Worm (Caenorhabditis elegans) whole organism, L2 larva: ENCODE measurements around the gene oxy-4.

ENCODE experiments used
- aly-2 ChIP-seq: fragments of 150-350 bp; optimal IDR thresholded peaks from 2 replicates; lab custom pipeline; 2014; ENCODE audit warnings: missing biosample characterization, missing genetic modification characterization
- mab-5 ChIP-seq: fragments of 150-350 bp; optimal IDR thresholded peaks from 2 replicates; lab custom pipeline; 2014; ENCODE audit warnings: missing biosample characterization, missing genetic modification characterization
- nhr-77 ChIP-seq: fragments of 150-350 bp; optimal IDR thresholded peaks from 2 replicates; lab custom pipeline; 2014; ENCODE audit warnings: missing biosample characterization, missing genetic modification characterization
- unc-39 ChIP-seq: fragments of 150-350 bp; optimal IDR thresholded peaks from 2 replicates; lab custom pipeline; 2014; ENCODE audit warnings: missing biosample characterization, missing genetic modification characterization

DNA sequence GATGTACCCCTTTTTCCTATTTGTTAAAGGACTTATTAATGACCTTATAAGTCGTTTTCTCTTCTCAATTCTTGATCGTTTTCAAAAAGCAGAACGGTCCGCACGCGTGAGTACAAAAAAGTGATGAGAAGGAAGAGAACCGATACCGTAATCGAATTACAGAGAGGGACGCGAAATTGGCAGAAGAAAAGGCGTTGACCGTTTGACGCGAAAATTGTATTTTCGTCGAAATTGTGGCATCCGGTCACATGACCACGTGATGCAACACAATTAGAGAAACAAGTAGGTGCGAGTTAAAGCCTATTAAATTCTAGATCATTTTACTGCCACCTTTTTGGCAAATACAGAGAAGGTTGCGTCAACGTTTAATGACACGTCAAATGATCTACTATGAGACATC lies 14.4 kb downstream of the oxy-4 start:
- TF ChIP-seq aly-2 (tag; lab: Kevin White, UChicago) (no peak), nhr-77 (tag; lab: Kevin White, UChicago) (no peak), unc-39 (tag; lab: Kevin White, UChicago) (no peak), mab-5 (tag; lab: Kevin White, UChicago) (no peak)
